Worm (Caenorhabditis elegans): Measurements from ENCODE around the gene sdf-9.

- no peak for TF ChIP-seq B0310.2 (tag; optimal IDR thresholded peaks at IDR 0.05)
- TF ChIP-seq ets-7 (tag; optimal IDR thresholded peaks at IDR 0.05), result no peak
- no peak for TF ChIP-seq ceh-36 (tag; optimal IDR thresholded peaks at IDR 0.05)
- no peak for TF ChIP-seq ama-1 (optimal IDR thresholded peaks at IDR 0.05)
- TF ChIP-seq tra-4 (tag; optimal IDR thresholded peaks at IDR 0.05), result no peak
- TF ChIP-seq tbx-11 (GFP tag; IDR thresholded peaks at IDR 0.05), result no peak
- no peak for TF ChIP-seq aly-1 (tag; optimal IDR thresholded peaks at IDR 0.05)
- no peak for TF ChIP-seq flt-1 (GFP tag; IDR thresholded peaks at IDR 0.05)
- TF ChIP-seq sea-1 (GFP tag; conservative IDR thresholded peaks at IDR 0.05), result no peak
- TF ChIP-seq hmbx-1 (tag; optimal IDR thresholded peaks at IDR 0.05), result no peak
These were observed 32.4 kb downstream of the sdf-9 start for ce11 chrV:20830409-20830808.

Measured in whole organism, early embryonic.